Worm (Caenorhabditis elegans): ENCODE data around the gene C37C3.11.

ce11 chrV:7875456-7875855, 10.9 kb upstream of the C37C3.11 start, which contains the start of gene F40A3.4:
- TF ChIP-seq fkh-2 (tag; optimal IDR thresholded peaks at IDR 0.05) (no peak), daf-12 (tag; optimal IDR thresholded peaks at IDR 0.05) (no peak), ama-1 (optimal IDR thresholded peaks at IDR 0.05) (no peak), jun-1 (tag; optimal IDR thresholded peaks at IDR 0.05) (no peak), snpc-4 (tag; optimal IDR thresholded peaks at IDR 0.05) (no peak), lsy-12 (tag; optimal IDR thresholded peaks at IDR 0.05) (no peak), lin-15B (tag; optimal IDR thresholded peaks at IDR 0.05) (no peak), aly-2 (tag; optimal IDR thresholded peaks at IDR 0.05) (no peak), ceh-28 (tag; optimal IDR thresholded peaks at IDR 0.05) (no peak)
